Worm (Caenorhabditis elegans) whole organism, midembryonic: ENCODE measurements around the gene nspd-9.
"Not testable (repeated sequence)": the region's sequence is repeated elsewhere in the genome, so short reads cannot be mapped to it uniquely, and the experiment has no call there.

ENCODE experiments used
- T22C8.4 ChIP-seq: fragments of 200-800 bp; sonication (Bioruptor generic); IDR thresholded peaks from 2 replicates; pipeline ENCODE4 v1.3.6; 2022; ENCODE audit warnings: missing genetic modification characterization, missing compliant biosample characterization
- cog-1 ChIP-seq: sonication (generic microtip); optimal IDR thresholded peaks from 2 replicates; lab custom pipeline; 2016; ENCODE audit warnings: missing genetic modification characterization, missing compliant biosample characterization
- flt-1 ChIP-seq: fragments of 200-800 bp; sonication (Bioruptor generic); IDR thresholded peaks from 2 replicates; pipeline ENCODE4 v1.3.6; 2022; ENCODE audit warnings: missing genetic modification characterization, missing compliant biosample characterization
- klf-2 ChIP-seq: fragments of 200-800 bp; sonication (Bioruptor generic); conservative IDR thresholded peaks from 2 replicates; pipeline ENCODE4 v1.3.6; 2022; ENCODE audit warnings: missing genetic modification reagents, missing genetic modification characterization, missing compliant biosample characterization
- med-1 ChIP-seq: sonication (generic microtip); optimal IDR thresholded peaks from 2 replicates; lab custom pipeline; 2017; ENCODE audit warnings: missing genetic modification characterization, mild to moderate bottlenecking, missing compliant biosample characterization, antibody characterized with exemption, missing genetic modification reagents; ENCODE audit not compliant: insufficient read depth
- ref-1 ChIP-seq: fragments of 200-800 bp; sonication (Bioruptor generic); conservative IDR thresholded peaks from 2 replicates; pipeline ENCODE4 v1.3.6; 2022; ENCODE audit warnings: missing genetic modification reagents, missing genetic modification characterization, missing compliant biosample characterization
- tab-1 ChIP-seq: fragments of 200-800 bp; sonication (Bioruptor generic); IDR thresholded peaks from 2 replicates; pipeline ENCODE4 v1.3.6; 2022; ENCODE audit warnings: missing genetic modification characterization, missing compliant biosample characterization
- ztf-23 ChIP-seq: fragments of 200-800 bp; sonication (Bioruptor generic); IDR thresholded peaks from 2 replicates; pipeline ENCODE4 v1.3.6; 2022; ENCODE audit warnings: missing genetic modification reagents, missing genetic modification characterization, missing compliant biosample characterization
- ztf-29 ChIP-seq: fragments of 200-800 bp; sonication (Bioruptor generic); IDR thresholded peaks from 2 replicates; pipeline ENCODE4 v1.3.6; 2022; ENCODE audit warnings: missing genetic modification reagents, missing genetic modification characterization, missing compliant biosample characterization

Gene nspd-9

ce11 chrIII:4808089-4808488 lies 22.0 kb downstream of the nspd-9 start:
- TF ChIP-seq ztf-29 (GFP tag; lab: Robert Waterston, UW) (no peak), cog-1 (no peak), med-1 (GFP tag; lab: Kevin White, UChicago) (no peak), flt-1 (GFP tag; lab: Robert Waterston, UW) (no peak), ztf-23 (GFP tag; lab: Robert Waterston, UW) (no peak), T22C8.4 (GFP tag; lab: Robert Waterston, UW) (no peak), klf-2 (no peak), tab-1 (GFP tag; lab: Robert Waterston, UW) (no peak), ref-1 (no peak)

ce11 chrIII:4806345-4806744 lies 23.8 kb downstream of the nspd-9 start:
- no peak for TF ChIP-seq T22C8.4 (GFP tag; lab: Robert Waterston, UW)
- TF ChIP-seq ztf-29 (GFP tag; lab: Robert Waterston, UW) = no peak
- no peak for TF ChIP-seq flt-1 (GFP tag; lab: Robert Waterston, UW)
- TF ChIP-seq tab-1 (GFP tag; lab: Robert Waterston, UW) = no peak
- TF ChIP-seq ztf-23 (GFP tag; lab: Robert Waterston, UW) = no peak
- no peak for TF ChIP-seq klf-2
- TF ChIP-seq cog-1 = no peak

- TF ChIP-seq ztf-29 (GFP tag; lab: Robert Waterston, UW) (no peak), cog-1 (no peak), klf-2 (no peak)
Measured at ce11 chrIII:4802707-4803106, 27.4 kb downstream of the nspd-9 start, which contains the start of gene metl-5. TSS of gene metl-5 (plus strand) at chrIII:4803007.

ce11 chrIII:4796536-4796935 lies 33.6 kb downstream of the nspd-9 start, which contains the start of gene tag-325:
TSS of gene tag-325 (plus strand) at chrIII:4796836.
- no peak for TF ChIP-seq ztf-29 (GFP tag; lab: Robert Waterston, UW)
- TF ChIP-seq T22C8.4 (GFP tag; lab: Robert Waterston, UW) = no peak
- no peak for TF ChIP-seq klf-2
- no peak for TF ChIP-seq ref-1
- TF ChIP-seq cog-1 = no peak
- no peak for TF ChIP-seq ztf-23 (GFP tag; lab: Robert Waterston, UW)
- no peak for TF ChIP-seq tab-1 (GFP tag; lab: Robert Waterston, UW)
- no peak for TF ChIP-seq flt-1 (GFP tag; lab: Robert Waterston, UW)
- no peak for TF ChIP-seq med-1 (GFP tag; lab: Kevin White, UChicago)

ce11 chrIII:4796039-4796438 lies 34.1 kb downstream of the nspd-9 start:
- TF ChIP-seq cog-1 (no peak), ref-1 (no peak), klf-2 (no peak), T22C8.4 (GFP tag; lab: Robert Waterston, UW) (0 out of 2 replicates have a peak, but pooled peaks have one; percentile 27), ztf-23 (GFP tag; lab: Robert Waterston, UW) (no peak)

- TF ChIP-seq ztf-29 (GFP tag; lab: Robert Waterston, UW) (no peak), tab-1 (GFP tag; lab: Robert Waterston, UW) (no peak), klf-2 (no peak), flt-1 (GFP tag; lab: Robert Waterston, UW) (no peak), T22C8.4 (GFP tag; lab: Robert Waterston, UW) (no peak), med-1 (GFP tag; lab: Kevin White, UChicago) (no peak), ref-1 (no peak), cog-1 (no peak), ztf-23 (GFP tag; lab: Robert Waterston, UW) (no peak)
Measured at ce11 chrIII:4792560-4793136, 37.5 kb downstream of the nspd-9 start, which contains the start of gene mip-1. TSS of gene mip-1 (plus strand) at chrIII:4793086.

- TF ChIP-seq ztf-23 (GFP tag; lab: Robert Waterston, UW) = no peak
- TF ChIP-seq T22C8.4 (GFP tag; lab: Robert Waterston, UW) = no peak
- no peak for TF ChIP-seq cog-1
- TF ChIP-seq flt-1 (GFP tag; lab: Robert Waterston, UW) = no peak
- TF ChIP-seq med-1 (GFP tag; lab: Kevin White, UChicago) = no peak
- TF ChIP-seq ref-1 = no peak
- no peak for TF ChIP-seq klf-2
- TF ChIP-seq ztf-29 (GFP tag; lab: Robert Waterston, UW) = no peak
- TF ChIP-seq tab-1 (GFP tag; lab: Robert Waterston, UW) = no peak
Measured at ce11 chrIII:4785714-4786113, 44.4 kb downstream of the nspd-9 start, which contains the start of gene mel-28. TSS of gene mel-28 (plus strand) at chrIII:4786080.

- TF ChIP-seq ref-1; ztf-29 (GFP tag; lab: Robert Waterston, UW); tab-1 (GFP tag; lab: Robert Waterston, UW): not testable (repeated sequence)
Measured at ce11 chrIII:4785131-4785530, 45.0 kb downstream of the nspd-9 start, which contains the start of gene enu-3.2. TSS of gene enu-3.2 (minus strand) at chrIII:4785235.

- not testable (repeated sequence) for TF ChIP-seq T22C8.4, ztf-23, tab-1 (GFP tag; lab: Robert Waterston, UW)
Measured at ce11 chrIII:4781937-4782576, 48.0 kb downstream of the nspd-9 start, which contains the start of the genes gex-5 and C38D4.10. TSS of gene gex-5 (minus strand) at chrIII:4781987. TSS of gene C38D4.10 (plus strand) at chrIII:4782526.
